Fruit fly (Drosophila melanogaster) whole organism, pupa: ENCODE measurements around the gene Lsd-1.

Source experiments
- CG13204 ChIP-seq: fragments of 200-800 bp; sonication (Bioruptor generic); optimal IDR thresholded peaks from 2 replicates; lab custom pipeline; 2018; ENCODE audit warnings: missing biosample characterization, mild to moderate bottlenecking, missing genetic modification characterization, moderate library complexity
- CG17806 ChIP-seq: fragments of 200-800 bp; sonication (Bioruptor generic); optimal IDR thresholded peaks from 2 replicates; lab custom pipeline; 2018; ENCODE audit warnings: missing biosample characterization, mild to moderate bottlenecking, missing genetic modification characterization, moderate library complexity
- CG32121 ChIP-seq: fragments of 200-800 bp; sonication (Bioruptor generic); IDR thresholded peaks from 2 replicates; pipeline ENCODE4 v1.3.6; 2022; ENCODE audit warnings: missing biosample characterization, missing genetic modification characterization
- CG34367 ChIP-seq: fragments of 200-800 bp; sonication (Bioruptor generic); optimal IDR thresholded peaks from 2 replicates; lab custom pipeline; 2018; ENCODE audit warnings: missing biosample characterization, mild to moderate bottlenecking, missing genetic modification characterization
- CG4496 ChIP-seq: fragments of 200-800 bp; sonication (Bioruptor generic); IDR thresholded peaks from 3 replicates; pipeline ENCODE4 v1.3.6; 2022; ENCODE audit warnings: missing biosample characterization, missing genetic modification characterization
- EcR ChIP-seq: fragments of 200-800 bp; sonication (Bioruptor generic); optimal IDR thresholded peaks from 3 replicates; lab custom pipeline; 2019; ENCODE audit warnings: missing biosample characterization, missing genetic modification characterization, mild to moderate bottlenecking, moderate library complexity, missing genetic modification reagents
- Pif1A ChIP-seq: fragments of 200-800 bp; sonication (Bioruptor generic); optimal IDR thresholded peaks from 3 replicates; lab custom pipeline; 2016; ENCODE audit warnings: missing biosample characterization, missing genetic modification characterization
- fd96Ca ChIP-seq: fragments of 200-800 bp; sonication (Bioruptor generic); IDR thresholded peaks from 3 replicates; pipeline ENCODE4 v1.3.6; 2022; ENCODE audit warnings: missing biosample characterization, missing genetic modification characterization
- gl ChIP-seq: fragments of 200-800 bp; sonication (Bioruptor generic); optimal IDR thresholded peaks from 2 replicates; lab custom pipeline; 2018; ENCODE audit warnings: missing biosample characterization, mild to moderate bottlenecking, missing genetic modification characterization

dm6 chr3R:23747446-23747845 is 16.2 kb upstream of the Lsd-1 start:
- no peak for TF ChIP-seq gl
- TF ChIP-seq CG4496: no peak
- no peak for TF ChIP-seq Pif1A (GFP tag; lab: Kevin White, UChicago)
- TF ChIP-seq CG34367: no peak
- no peak for TF ChIP-seq EcR (GFP tag; lab: Kevin White, UChicago)
- TF ChIP-seq fd96Ca (GFP tag; lab: Robert Waterston, UW): no peak
- no peak for TF ChIP-seq CG32121 (GFP tag; lab: Robert Waterston, UW)
- no peak for TF ChIP-seq CG13204 (GFP tag; lab: Kevin White, UChicago)
- TF ChIP-seq CG17806 (tag; lab: Kevin White, UChicago): no peak
